Worm (Caenorhabditis elegans): ENCODE data around the gene fbxb-87.

ce11 chrIII:10921474-10921873 is 27.2 kb downstream of the fbxb-87 start:
- TF ChIP-seq che-1 (tag; optimal IDR thresholded peaks at IDR 0.05): no peak
- no peak for TF ChIP-seq ref-2 (tag; optimal IDR thresholded peaks at IDR 0.05)
